Fruit fly (Drosophila melanogaster) whole organism, embryonic: ENCODE data around the gene CG15529.

Experiments used
- Antp ChIP-seq: fragments of 200-800 bp; sonication (Bioruptor generic); optimal IDR thresholded peaks from 3 replicates; lab custom pipeline; 2016; ENCODE audit warnings: missing biosample characterization, missing genetic modification characterization
- Blimp-1 ChIP-seq: fragments of 200-800 bp; sonication (Bioruptor generic); optimal IDR thresholded peaks from 3 replicates; lab custom pipeline; 2018; ENCODE audit warnings: missing biosample characterization, missing genetic modification characterization, mild to moderate bottlenecking, moderate library complexity, missing genetic modification reagents
- Bteb2 ChIP-seq: fragments of 200-800 bp; sonication (Bioruptor generic); optimal IDR thresholded peaks from 2 replicates; lab custom pipeline; 2016; ENCODE audit warnings: missing biosample characterization, missing genetic modification characterization
- CG10431 ChIP-seq: fragments of 200-800 bp; sonication (Bioruptor generic); optimal IDR thresholded peaks from 3 replicates; lab custom pipeline; 2018; ENCODE audit warnings: missing biosample characterization, mild to moderate bottlenecking, missing genetic modification characterization
- CG10959 ChIP-seq: fragments of 200-800 bp; sonication (Bioruptor generic); IDR thresholded peaks from 2 replicates; pipeline ENCODE4 v1.3.6; 2022; ENCODE audit warnings: missing biosample characterization, missing genetic modification characterization
- CG12391 ChIP-seq: fragments of 200-800 bp; sonication (Bioruptor generic); optimal IDR thresholded peaks from 3 replicates; lab custom pipeline; 2018; ENCODE audit warnings: missing biosample characterization, mild to moderate bottlenecking, missing genetic modification characterization, moderate library complexity
- CG14050 ChIP-seq: fragments of 200-800 bp; sonication (Bioruptor generic); IDR thresholded peaks from 3 replicates; pipeline ENCODE4 v1.3.6; 2022; ENCODE audit warnings: missing biosample characterization, missing genetic modification characterization
- CG15011 ChIP-seq: fragments of 200-800 bp; sonication (Bioruptor generic); optimal IDR thresholded peaks from 3 replicates; lab custom pipeline; 2018; ENCODE audit warnings: missing biosample characterization, mild to moderate bottlenecking, missing genetic modification characterization
- CG17385 ChIP-seq: fragments of 200-800 bp; sonication (Bioruptor generic); optimal IDR thresholded peaks from 3 replicates; lab custom pipeline; 2018; ENCODE audit warnings: missing biosample characterization, mild to moderate bottlenecking, missing genetic modification characterization
- CG2678 ChIP-seq: fragments of 200-800 bp; sonication (Bioruptor generic); optimal IDR thresholded peaks from 3 replicates; lab custom pipeline; 2019; ENCODE audit warnings: missing biosample characterization, mild to moderate bottlenecking, missing genetic modification characterization, moderate library complexity
- CG30431 ChIP-seq: fragments of 200-800 bp; sonication (Bioruptor generic); optimal IDR thresholded peaks from 2 replicates; lab custom pipeline; 2017; ENCODE audit warnings: missing biosample characterization, missing genetic modification characterization
- CG32772 ChIP-seq: fragments of 200-800 bp; sonication (Bioruptor generic); IDR thresholded peaks from 2 replicates; pipeline ENCODE4 v1.3.6; 2022; ENCODE audit warnings: missing biosample characterization, missing genetic modification characterization
- CG4424 ChIP-seq: fragments of 200-800 bp; sonication (Bioruptor generic); optimal IDR thresholded peaks from 3 replicates; lab custom pipeline; 2016; ENCODE audit warnings: missing biosample characterization, missing genetic modification characterization
- CG6175 ChIP-seq: fragments of 200-800 bp; sonication (Bioruptor generic); IDR thresholded peaks from 3 replicates; pipeline ENCODE4 v1.3.6; 2022; ENCODE audit warnings: missing biosample characterization, missing genetic modification characterization
- CG6854 ChIP-seq: fragments of 200-800 bp; sonication (Bioruptor generic); optimal IDR thresholded peaks from 3 replicates; lab custom pipeline; 2017; ENCODE audit warnings: missing biosample characterization, mild to moderate bottlenecking, missing genetic modification characterization
- CG7357 ChIP-seq: fragments of 200-800 bp; sonication (Bioruptor generic); IDR thresholded peaks from 3 replicates; pipeline ENCODE4 v1.3.6; 2022; ENCODE audit warnings: missing biosample characterization, missing genetic modification characterization
- CG7963 ChIP-seq: fragments of 200-800 bp; sonication (Bioruptor generic); IDR thresholded peaks from 3 replicates; pipeline ENCODE4 v1.3.6; 2022; ENCODE audit warnings: missing biosample characterization, missing genetic modification characterization; ENCODE audit not compliant: partially characterized antibody
- CG8089 ChIP-seq: fragments of 200-800 bp; sonication (Bioruptor generic); optimal IDR thresholded peaks from 3 replicates; lab custom pipeline; 2016; ENCODE audit warnings: missing biosample characterization, missing genetic modification characterization
- CG8290 ChIP-seq, 3 experiments: fragments of 200-800 bp; sonication (Bioruptor generic); optimal IDR thresholded peaks; 2 replicates each; lab custom pipeline; 2016 to 2019; ENCODE audit warnings: missing biosample characterization in 3 of 3, missing genetic modification characterization in 3 of 3, mild to moderate bottlenecking in 2 of 3, moderate library complexity in 1 of 3
- CG9215 ChIP-seq: fragments of 200-800 bp; sonication (Bioruptor generic); IDR thresholded peaks from 2 replicates; pipeline ENCODE4 v1.3.6; 2022; ENCODE audit warnings: missing biosample characterization, missing genetic modification characterization
- Dek ChIP-seq: fragments of 200-800 bp; sonication (Bioruptor generic); optimal IDR thresholded peaks from 3 replicates; lab custom pipeline; 2019; ENCODE audit warnings: missing biosample characterization, mild to moderate bottlenecking, missing genetic modification characterization, moderate library complexity
- Dip3 ChIP-seq: fragments of 200-800 bp; sonication (Bioruptor generic); optimal IDR thresholded peaks from 3 replicates; lab custom pipeline; 2016; ENCODE audit warnings: missing biosample characterization, missing genetic modification characterization
- Drgx ChIP-seq: fragments of 200-800 bp; sonication (Bioruptor generic); IDR thresholded peaks from 2 replicates; pipeline ENCODE4 v1.3.6; 2022; ENCODE audit warnings: missing biosample characterization, missing genetic modification characterization
- E2f1 ChIP-seq: fragments of 200-800 bp; sonication (Bioruptor generic); IDR thresholded peaks from 2 replicates; pipeline ENCODE4 v1.3.6; 2022; ENCODE audit warnings: missing biosample characterization, missing genetic modification characterization
- Max ChIP-seq: fragments of 200-800 bp; sonication (Bioruptor generic); optimal IDR thresholded peaks from 2 replicates; lab custom pipeline; 2016; ENCODE audit warnings: missing biosample characterization, mild to moderate bottlenecking, missing genetic modification characterization
- Opbp ChIP-seq: fragments of 200-800 bp; sonication (Bioruptor generic); IDR thresholded peaks from 3 replicates; pipeline ENCODE4 v1.3.6; 2022; ENCODE audit warnings: missing biosample characterization, missing genetic modification characterization; ENCODE audit not compliant: partially characterized antibody
- al ChIP-seq: fragments of 200-800 bp; sonication (Bioruptor generic); IDR thresholded peaks from 2 replicates; pipeline ENCODE4 v1.3.6; 2022; ENCODE audit warnings: missing biosample characterization, missing genetic modification characterization
- aop ChIP-seq: fragments of 200-800 bp; sonication (Bioruptor generic); IDR thresholded peaks from 2 replicates; pipeline ENCODE4 v1.3.6; 2022; ENCODE audit warnings: missing biosample characterization, missing genetic modification characterization
- bowl ChIP-seq: fragments of 200-800 bp; sonication (Bioruptor generic); IDR thresholded peaks from 2 replicates; pipeline ENCODE4 v1.3.6; 2022; ENCODE audit warnings: missing biosample characterization, missing genetic modification characterization
- caup ChIP-seq: fragments of 200-800 bp; sonication (Bioruptor generic); optimal IDR thresholded peaks from 3 replicates; lab custom pipeline; 2017; ENCODE audit warnings: missing biosample characterization, mild to moderate bottlenecking, missing genetic modification characterization, moderate library complexity; ENCODE audit not compliant: severe bottlenecking
- ems ChIP-seq: fragments of 200-800 bp; sonication (Bioruptor generic); optimal IDR thresholded peaks from 3 replicates; lab custom pipeline; 2016; ENCODE audit warnings: missing biosample characterization, missing genetic modification characterization
- fd3F ChIP-seq: fragments of 200-800 bp; sonication (Bioruptor generic); optimal IDR thresholded peaks from 2 replicates; lab custom pipeline; 2018; ENCODE audit warnings: missing biosample characterization, mild to moderate bottlenecking, missing genetic modification characterization, moderate library complexity
- fu2 ChIP-seq: fragments of 200-800 bp; sonication (Bioruptor generic); optimal IDR thresholded peaks from 2 replicates; lab custom pipeline; 2016; ENCODE audit warnings: missing biosample characterization, missing genetic modification characterization
- gt ChIP-seq: fragments of 200-800 bp; sonication (Bioruptor generic); IDR thresholded peaks from 2 replicates; pipeline ENCODE4 v1.3.6; 2022; ENCODE audit warnings: missing biosample characterization, missing genetic modification characterization
- ham ChIP-seq: fragments of 200-800 bp; sonication (Bioruptor generic); IDR thresholded peaks from 2 replicates; pipeline ENCODE4 v1.3.6; 2022; ENCODE audit warnings: missing biosample characterization, missing genetic modification characterization
- hb ChIP-seq: fragments of 200-800 bp; sonication (Bioruptor generic); IDR thresholded peaks from 3 replicates; pipeline ENCODE4 v1.3.6; 2022; ENCODE audit warnings: missing biosample characterization, missing genetic modification characterization; ENCODE audit not compliant: partially characterized antibody
- ken ChIP-seq: fragments of 200-800 bp; sonication (Bioruptor generic); IDR thresholded peaks from 3 replicates; pipeline ENCODE4 v1.3.6; 2022; ENCODE audit warnings: missing biosample characterization, missing genetic modification characterization
- knrl ChIP-seq: fragments of 200-800 bp; sonication (Bioruptor generic); IDR thresholded peaks from 3 replicates; pipeline ENCODE4 v1.3.6; 2022; ENCODE audit warnings: missing biosample characterization, missing genetic modification characterization; ENCODE audit not compliant: partially characterized antibody
- lbe ChIP-seq: fragments of 200-800 bp; sonication (Bioruptor generic); optimal IDR thresholded peaks from 2 replicates; lab custom pipeline; 2016; ENCODE audit warnings: missing biosample characterization, mild to moderate bottlenecking, missing genetic modification characterization
- nerfin-2 ChIP-seq: fragments of 200-800 bp; sonication (Bioruptor generic); IDR thresholded peaks from 2 replicates; pipeline ENCODE4 v1.3.6; 2022; ENCODE audit warnings: missing biosample characterization, missing genetic modification characterization; ENCODE audit not compliant: partially characterized antibody
- oc ChIP-seq: fragments of 200-800 bp; sonication (Bioruptor generic); optimal IDR thresholded peaks from 2 replicates; lab custom pipeline; 2018; ENCODE audit warnings: missing biosample characterization, mild to moderate bottlenecking, missing genetic modification characterization, moderate library complexity
- slbo ChIP-seq: fragments of 200-800 bp; sonication (Bioruptor generic); IDR thresholded peaks from 2 replicates; pipeline ENCODE4 v1.3.6; 2022; ENCODE audit warnings: missing biosample characterization, missing genetic modification characterization
- slp2 ChIP-seq: fragments of 200-800 bp; sonication (Bioruptor generic); optimal IDR thresholded peaks from 2 replicates; lab custom pipeline; 2016; ENCODE audit warnings: missing biosample characterization, missing genetic modification characterization
- trh ChIP-seq: fragments of 200-800 bp; sonication (Bioruptor generic); optimal IDR thresholded peaks from 2 replicates; lab custom pipeline; 2016; ENCODE audit warnings: missing biosample characterization, missing genetic modification characterization

CG15529 gene

dm6 chr3R:30164162-30164561, 12.3 kb downstream of the CG15529 start (continued):
- peak; percentile 31; the same call in 1 of the 2 replicates for TF ChIP-seq E2f1 (GFP tag; lab: Robert Waterston, UW)
- TF ChIP-seq CG8290 (GFP tag; optimal IDR thresholded peaks at IDR 0.05; lab: Kevin White, UChicago) = no peak
- no peak for TF ChIP-seq CG8290 (tag; optimal IDR thresholded peaks at IDR 0.05; lab: Kevin White, UChicago)
- no peak for TF ChIP-seq fd3F (GFP tag; lab: Kevin White, UChicago)
- TF ChIP-seq Dip3 (GFP tag; lab: Kevin White, UChicago) = no peak
- TF ChIP-seq al (GFP tag; lab: Robert Waterston, UW) = no peak
- TF ChIP-seq CG6854 (GFP tag; lab: Kevin White, UChicago) = no peak
- TF ChIP-seq Antp (GFP tag; lab: Kevin White, UChicago) = peak; percentile 15
- TF ChIP-seq Opbp (GFP tag; lab: Robert Waterston, UW) = no peak
- TF ChIP-seq nerfin-2 (GFP tag; lab: Robert Waterston, UW) = no peak
- no peak for TF ChIP-seq lbe (GFP tag; lab: Kevin White, UChicago)
- no peak for TF ChIP-seq Max (GFP tag; lab: Kevin White, UChicago)
- no peak for TF ChIP-seq Bteb2 (GFP tag; lab: Kevin White, UChicago)
- TF ChIP-seq gt = no peak
- TF ChIP-seq ken (GFP tag; lab: Robert Waterston, UW) = 0 out of 3 replicates have a peak, but pooled peaks have one; percentile 56
- TF ChIP-seq trh (GFP tag; lab: Kevin White, UChicago) = no peak
- no peak for TF ChIP-seq CG6175 (GFP tag; lab: Robert Waterston, UW)
- peak; percentile 17 for TF ChIP-seq slp2 (GFP tag; lab: Kevin White, UChicago)
- TF ChIP-seq CG10431 (GFP tag; lab: Kevin White, UChicago) = no peak
- TF ChIP-seq CG7963 (GFP tag; lab: Robert Waterston, UW) = no peak
- TF ChIP-seq CG9215 = no peak
- no peak for TF ChIP-seq Dek (tag; lab: Kevin White, UChicago)
- no peak for TF ChIP-seq aop
- no peak for TF ChIP-seq CG15011 (GFP tag; lab: Kevin White, UChicago)
- TF ChIP-seq CG8089 (GFP tag; lab: Kevin White, UChicago) = peak; percentile 9
- no peak for TF ChIP-seq caup (GFP tag; lab: Kevin White, UChicago)
- no peak for TF ChIP-seq fu2 (GFP tag; lab: Kevin White, UChicago)
- TF ChIP-seq CG32772 (GFP tag; lab: Robert Waterston, UW) = 0 out of 2 replicates have a peak, but pooled peaks have one; percentile 18
- TF ChIP-seq oc (tag; lab: Kevin White, UChicago) = peak; percentile 80
- TF ChIP-seq CG10959 (GFP tag; lab: Robert Waterston, UW) = no peak
- TF ChIP-seq ems (GFP tag; lab: Kevin White, UChicago) = no peak
- no peak for TF ChIP-seq ham (GFP tag; lab: Robert Waterston, UW)
- no peak for TF ChIP-seq hb
- 0 out of 2 replicates have a peak, but pooled peaks have one; percentile 9 for TF ChIP-seq slbo (GFP tag; lab: Robert Waterston, UW)
- TF ChIP-seq Drgx = peak; percentile 86
- TF ChIP-seq CG4424 (GFP tag; lab: Kevin White, UChicago) = no peak
- TF ChIP-seq CG14050 (GFP tag; lab: Robert Waterston, UW) = no peak
- no peak for TF ChIP-seq CG17385 (GFP tag; lab: Kevin White, UChicago)
- peak; percentile 5 for TF ChIP-seq CG12391 (tag; lab: Kevin White, UChicago)
- TF ChIP-seq CG2678 = peak; percentile 20
- TF ChIP-seq CG7357 (GFP tag; lab: Robert Waterston, UW) = no peak
- TF ChIP-seq bowl (GFP tag; lab: Robert Waterston, UW) = 0 out of 2 replicates have a peak, but pooled peaks have one; percentile 11
- peak; percentile 69 for TF ChIP-seq Blimp-1 (GFP tag; lab: Kevin White, UChicago)
- TF ChIP-seq knrl (GFP tag; lab: Robert Waterston, UW) = no peak
- peak; percentile 17 for TF ChIP-seq CG30431 (GFP tag; lab: Kevin White, UChicago)
